Worm (Caenorhabditis elegans) whole organism, L1 larva: ENCODE measurements around the gene tes-1.

Source experiments
- ceh-82 ChIP-seq, 3 experiments: fragments of 150-350 bp in 1 of 3; sonication (generic microtip) in 2 of 3; optimal IDR thresholded peaks; 2 replicates each; lab custom pipeline; 2014 to 2017; ENCODE audit warnings: missing biosample characterization in 3 of 3, missing genetic modification characterization in 3 of 3
- ceh-88 ChIP-seq: fragments of 200-800 bp; sonication (Bioruptor generic); IDR thresholded peaks from 2 replicates; pipeline ENCODE4 v1.3.6; 2022; ENCODE audit warnings: missing genetic modification characterization, missing compliant biosample characterization
- dpl-1 ChIP-seq, 3 experiments: fragments of 150-350 bp in 2 of 3; sonication (generic microtip) in 1 of 3; optimal IDR thresholded peaks; 2 replicates each; lab custom pipeline; 2014 to 2017; ENCODE audit warnings: missing biosample characterization in 3 of 3, missing genetic modification characterization in 3 of 3, missing genetic modification reagents in 3 of 3
- lin-39 ChIP-seq: fragments of 150-350 bp; optimal IDR thresholded peaks from 2 replicates; lab custom pipeline; 2014; ENCODE audit warnings: missing biosample characterization, missing genetic modification reagents, missing genetic modification characterization
- mdl-1 ChIP-seq, 2 experiments: fragments of 150-350 bp; optimal IDR thresholded peaks; 2 replicates each; lab custom pipeline; 2014 to 2017; ENCODE audit warnings: missing biosample characterization in 2 of 2, missing genetic modification characterization in 2 of 2, inconsistent platforms in 1 of 2
- nhr-77 ChIP-seq: fragments of 150-350 bp; optimal IDR thresholded peaks from 2 replicates; lab custom pipeline; 2014; ENCODE audit warnings: missing biosample characterization, missing genetic modification characterization
- pqm-1 ChIP-seq: sonication (generic microtip); optimal IDR thresholded peaks from 3 replicates; lab custom pipeline; 2017; ENCODE audit warnings: missing biosample characterization, missing genetic modification characterization
- unc-130 ChIP-seq: fragments of 150-350 bp; optimal IDR thresholded peaks from 2 replicates; lab custom pipeline; 2017; ENCODE audit warnings: missing biosample characterization, missing genetic modification characterization, inconsistent platforms

ce11 chrIV:7407301-7407700 is 43.9 kb downstream of the tes-1 start:
- TF ChIP-seq lin-39 (tag; lab: Kevin White, UChicago) (no peak), pqm-1 (tag; lab: Kevin White, UChicago) (no peak), unc-130 (tag; lab: Kevin White, UChicago) (no peak), nhr-77 (tag; lab: Kevin White, UChicago) (no peak), dpl-1 (GFP tag; optimal IDR thresholded peaks at IDR 0.05; lab: Kevin White, UChicago) (no peak), ceh-82 (tag; optimal IDR thresholded peaks at IDR 0.05; lab: Kevin White, UChicago) (no peak), ceh-88 (GFP tag; lab: Robert Waterston, UW) (no peak), mdl-1 (tag; optimal IDR thresholded peaks at IDR 0.05; lab: Kevin White, UChicago) (no peak)
